Fruit fly (Drosophila melanogaster): Measurements from ENCODE around the gene grass.

DNA sequence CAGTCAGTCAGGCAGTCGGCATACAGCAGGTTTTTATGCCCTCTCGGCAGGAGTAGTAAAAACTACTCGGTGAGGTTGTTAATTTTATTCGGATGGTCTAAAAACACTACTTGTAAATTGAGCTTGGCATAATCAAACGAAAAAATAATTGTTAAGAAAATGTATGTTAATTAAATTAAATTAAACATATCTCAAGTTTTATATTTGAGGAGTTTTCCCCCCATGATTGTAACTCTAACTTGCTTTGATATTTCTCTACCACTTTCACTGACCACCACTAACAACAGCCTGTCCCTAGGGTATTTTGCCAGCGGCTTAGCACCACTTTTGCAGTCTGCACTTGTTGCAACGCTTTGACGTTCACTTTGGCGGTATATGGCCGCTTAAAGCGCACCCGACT lies 18.0 kb downstream of the grass start:
- TF ChIP-seq OdsH (GFP tag; optimal IDR thresholded peaks at IDR 0.05) (peak; percentile 25), dsx (GFP tag; optimal IDR thresholded peaks at IDR 0.05; ENCODE audit: poor library complexity, severe bottlenecking) (no peak), Eip75B (GFP tag; optimal IDR thresholded peaks at IDR 0.05) (peak; percentile 9), Hr39 (GFP tag; optimal IDR thresholded peaks at IDR 0.05) (peak; percentile 2), CG8632 (GFP tag; optimal IDR thresholded peaks at IDR 0.05) (peak; percentile 19), CG11762 (GFP tag; optimal IDR thresholded peaks at IDR 0.05; ENCODE audit: insufficient read depth) (peak; percentile 18), Lpt (GFP tag; optimal IDR thresholded peaks at IDR 0.05) (peak; percentile 8), lz (GFP tag; optimal IDR thresholded peaks at IDR 0.05) (no peak), Sox14 (GFP tag; optimal IDR thresholded peaks at IDR 0.05) (peak; percentile 0), CG8119 (GFP tag; IDR thresholded peaks at IDR 0.05) (peak; percentile 67; the same call in 2 of the 3 replicates), CG34406 (GFP tag; optimal IDR thresholded peaks at IDR 0.05) (peak; percentile 21), CG6854 (GFP tag; optimal IDR thresholded peaks at IDR 0.05) (no peak)
